Worm (Caenorhabditis elegans): ENCODE measurements around the gene sra-34.

DNA sequence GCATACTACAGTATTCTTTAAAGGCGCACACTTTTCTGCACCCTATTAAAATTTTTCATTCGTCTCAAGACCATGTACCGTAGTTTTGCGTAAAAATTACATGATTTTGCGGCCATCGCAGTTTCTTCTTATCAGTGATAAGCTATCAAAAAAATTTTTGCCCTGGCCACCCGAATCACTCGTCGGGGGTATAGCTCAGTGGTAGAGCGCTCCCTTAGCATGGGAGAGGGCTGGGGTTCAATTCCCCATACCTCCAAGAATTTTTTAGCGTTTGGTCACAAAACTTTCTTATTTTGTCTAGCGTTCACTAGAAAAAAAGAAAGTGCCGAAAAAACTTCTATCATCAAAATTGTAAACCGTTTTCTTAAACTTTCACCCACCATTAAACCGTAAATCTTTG lies 21.7 kb upstream of the sra-34 start:
- TF ChIP-seq ztf-11 (tag; optimal IDR thresholded peaks at IDR 0.05) = no peak
- TF ChIP-seq snpc-4 (tag; optimal IDR thresholded peaks at IDR 0.05) = no peak
- TF ChIP-seq ces-1 (GFP tag; optimal IDR thresholded peaks at IDR 0.05) = no peak
- no peak for TF ChIP-seq tbx-8 (GFP tag; optimal IDR thresholded peaks at IDR 0.05)
- no peak for TF ChIP-seq blmp-1 (tag; optimal IDR thresholded peaks at IDR 0.05)
- no peak for TF ChIP-seq lsy-2 (tag; optimal IDR thresholded peaks at IDR 0.05)
- no peak for TF ChIP-seq nhr-12 (tag; optimal IDR thresholded peaks at IDR 0.05)
- no peak for TF ChIP-seq unc-120 (tag; optimal IDR thresholded peaks at IDR 0.05; ENCODE audit: poor library complexity, severe bottlenecking)
- no peak for TF ChIP-seq nhr-237 (tag; optimal IDR thresholded peaks at IDR 0.05)
- no peak for TF ChIP-seq ham-2 (GFP tag; optimal IDR thresholded peaks at IDR 0.05)
- no peak for TF ChIP-seq unc-62 (GFP tag; optimal IDR thresholded peaks at IDR 0.05)
- TF ChIP-seq elt-1 (tag; optimal IDR thresholded peaks at IDR 0.05; ENCODE audit: borderline replicate concordance, insufficient read depth) = no peak
